Fruit fly (Drosophila melanogaster) whole organism, adult: ENCODE data around the gene CG15456.

Source experiments
- CG33017 ChIP-seq: fragments of 200-800 bp; sonication (Bioruptor generic); optimal IDR thresholded peaks from 2 replicates; lab custom pipeline; 2018; ENCODE audit warnings: missing biosample characterization, mild to moderate bottlenecking, missing genetic modification characterization, moderate library complexity
- CG5204 ChIP-seq: fragments of 200-800 bp; sonication (Bioruptor generic); optimal IDR thresholded peaks from 2 replicates; lab custom pipeline; 2016; ENCODE audit warnings: missing biosample characterization, missing genetic modification characterization
- Clk ChIP-seq: fragments of 200-800 bp; sonication (Bioruptor generic); optimal IDR thresholded peaks from 2 replicates; lab custom pipeline; 2017; ENCODE audit warnings: missing biosample characterization, missing genetic modification characterization
- Crg-1 ChIP-seq: fragments of 200-800 bp; sonication (Bioruptor generic); optimal IDR thresholded peaks from 2 replicates; lab custom pipeline; 2016; ENCODE audit warnings: missing biosample characterization, missing genetic modification characterization
- Hr96 ChIP-seq: fragments of 200-800 bp; sonication (Bioruptor generic); optimal IDR thresholded peaks from 2 replicates; lab custom pipeline; 2016; ENCODE audit warnings: missing biosample characterization, missing genetic modification characterization
- bab1 ChIP-seq: fragments of 200-800 bp; sonication (Bioruptor generic); optimal IDR thresholded peaks from 3 replicates; lab custom pipeline; 2019; ENCODE audit warnings: missing biosample characterization, mild to moderate bottlenecking, missing genetic modification characterization, moderate library complexity
- cic ChIP-seq: fragments of 200-800 bp; sonication (Bioruptor generic); optimal IDR thresholded peaks from 2 replicates; lab custom pipeline; 2017; ENCODE audit warnings: missing biosample characterization, mild to moderate bottlenecking, missing genetic modification characterization, moderate library complexity
- kay ChIP-seq: fragments of 200-800 bp; sonication (Bioruptor generic); peaks from one replicate; lab custom pipeline; 2016; ENCODE audit warnings: missing biosample characterization, missing genetic modification characterization, borderline replicate concordance
- tj ChIP-seq: fragments of 200-800 bp; sonication (Bioruptor generic); optimal IDR thresholded peaks from 3 replicates; lab custom pipeline; 2017; ENCODE audit warnings: missing biosample characterization, mild to moderate bottlenecking, missing genetic modification characterization, moderate library complexity

DNA sequence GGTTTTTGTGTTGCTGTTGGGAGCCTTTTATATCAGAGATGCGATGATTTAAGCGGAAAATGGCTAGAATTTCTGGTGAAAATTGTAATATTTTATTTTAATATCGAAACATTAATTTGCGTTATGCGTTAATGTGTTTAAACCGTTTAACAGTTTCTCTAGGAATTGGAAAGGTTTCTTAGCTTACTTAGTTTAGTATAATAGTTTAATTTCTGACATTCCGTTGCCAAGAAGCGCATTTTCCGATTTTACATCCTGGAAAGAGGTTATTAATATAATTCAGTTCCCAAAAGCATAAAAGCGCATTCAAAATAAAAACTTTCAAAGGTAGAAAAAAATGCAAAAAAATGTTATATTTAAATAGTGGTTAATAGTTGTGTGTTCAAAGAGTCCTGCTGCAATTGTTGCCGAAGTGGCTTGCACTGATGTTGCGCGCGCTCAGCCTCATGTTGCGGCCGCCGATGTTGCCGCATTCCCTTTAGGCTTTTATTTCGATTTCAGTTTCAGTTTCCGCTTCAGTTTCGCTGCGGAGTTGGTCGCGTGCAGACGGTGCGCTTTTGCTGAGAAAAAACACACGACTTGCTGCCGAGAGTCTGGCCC is 22.1 kb upstream of the CG15456 start, which contains the start of gene tbc:
- TF ChIP-seq Crg-1 (GFP tag; lab: Kevin White, UChicago) (no peak), bab1 (GFP tag; lab: Kevin White, UChicago) (no peak), CG33017 (tag; lab: Kevin White, UChicago) (no peak), tj (GFP tag; lab: Kevin White, UChicago) (no peak), kay (GFP tag; lab: Kevin White, UChicago) (no peak), Hr96 (GFP tag; lab: Kevin White, UChicago) (no peak), cic (no peak), Clk (GFP tag; lab: Kevin White, UChicago) (no peak), CG5204 (GFP tag; lab: Kevin White, UChicago) (no peak)
